Worm (Caenorhabditis elegans) whole organism, early embryonic: ENCODE data around the gene C12D8.9.

ENCODE experiments used
- B0310.2 ChIP-seq: sonication (generic microtip); optimal IDR thresholded peaks from 2 replicates; lab custom pipeline; 2016; ENCODE audit warnings: mild to moderate bottlenecking, missing genetic modification characterization, missing compliant biosample characterization
- F13C5.2 ChIP-seq: sonication (generic microtip); optimal IDR thresholded peaks from 2 replicates; lab custom pipeline; 2017; ENCODE audit warnings: mild to moderate bottlenecking, missing genetic modification characterization, inconsistent platforms, missing compliant biosample characterization
- ama-1 ChIP-seq: fragments of 150-350 bp; optimal IDR thresholded peaks from 2 replicates; lab custom pipeline; 2014
- ets-7 ChIP-seq: sonication (generic microtip); optimal IDR thresholded peaks from 2 replicates; lab custom pipeline; 2016; ENCODE audit warnings: missing genotype, missing genetic modification characterization, missing compliant biosample characterization
- flt-1 ChIP-seq: fragments of 200-800 bp; sonication (Bioruptor generic); IDR thresholded peaks from 2 replicates; pipeline ENCODE4 v1.3.6; 2022; ENCODE audit warnings: missing genetic modification characterization, missing compliant biosample characterization
- hmbx-1 ChIP-seq: sonication (generic microtip); optimal IDR thresholded peaks from 2 replicates; lab custom pipeline; 2016; ENCODE audit warnings: mild to moderate bottlenecking, missing genetic modification characterization, missing compliant biosample characterization
- hmg-4 ChIP-seq: fragments of 200-800 bp; sonication (Bioruptor generic); optimal IDR thresholded peaks from 2 replicates; lab custom pipeline; 2018; ENCODE audit warnings: mild to moderate bottlenecking, missing genetic modification characterization, missing compliant biosample characterization
- hnd-1 ChIP-seq: sonication (generic microtip); optimal IDR thresholded peaks from 2 replicates; lab custom pipeline; 2016; ENCODE audit warnings: missing genetic modification characterization, missing compliant biosample characterization
- tbx-37 ChIP-seq: fragments of 200-800 bp; sonication (Bioruptor generic); conservative IDR thresholded peaks from 2 replicates; pipeline ENCODE4 v1.3.6; 2022; ENCODE audit warnings: missing genetic modification reagents, missing genetic modification characterization, missing compliant biosample characterization
- tra-4 ChIP-seq: sonication (generic microtip); optimal IDR thresholded peaks from 2 replicates; lab custom pipeline; 2017; ENCODE audit warnings: missing genetic modification characterization, missing compliant biosample characterization

- TF ChIP-seq hmg-4 (GFP tag; lab: Kevin White, UChicago), result no peak
- no peak for TF ChIP-seq ama-1 (lab: Kevin White, UChicago)
- TF ChIP-seq tbx-37 (GFP tag; lab: Robert Waterston, UW), result no peak
- TF ChIP-seq hnd-1 (tag; lab: Kevin White, UChicago), result no peak
- no peak for TF ChIP-seq B0310.2
- TF ChIP-seq F13C5.2 (tag; lab: Kevin White, UChicago), result no peak
- TF ChIP-seq tra-4 (tag; lab: Kevin White, UChicago), result no peak
- TF ChIP-seq ets-7 (tag; lab: Kevin White, UChicago), result no peak
- TF ChIP-seq flt-1 (GFP tag; lab: Robert Waterston, UW), result no peak
- TF ChIP-seq hmbx-1 (tag; lab: Kevin White, UChicago), result no peak
Observed at ce11 chrV:10216724-10217123, 26.3 kb downstream of the C12D8.9 start, which contains the start of gene ZK856.14.
